Worm (Caenorhabditis elegans) whole organism, young adult: ENCODE results near the gene col-68.
A peak's percentile ranks its signal among the peaks of the same experiment; 100 is the strongest.

Experiments
- B0336.3 ChIP-seq: fragments of 200-800 bp; sonication (Bioruptor generic); IDR thresholded peaks from 2 replicates; pipeline ENCODE4 v1.3.6; 2022; ENCODE audit warnings: missing genetic modification characterization, missing compliant biosample characterization
- C06A6.2 ChIP-seq: fragments of 200-800 bp; sonication (Bioruptor generic); conservative IDR thresholded peaks from 2 replicates; pipeline ENCODE4 v1.3.6; 2022; ENCODE audit warnings: missing genetic modification characterization, missing compliant biosample characterization
- D2030.7 ChIP-seq: fragments of 200-800 bp; sonication (Bioruptor generic); IDR thresholded peaks from 2 replicates; pipeline ENCODE4 v1.3.6; 2022; ENCODE audit warnings: missing genetic modification reagents, missing genetic modification characterization, missing compliant biosample characterization
- dox-1 ChIP-seq: fragments of 200-800 bp; sonication (Bioruptor generic); IDR thresholded peaks from 2 replicates; pipeline ENCODE4 v1.3.6; 2022; ENCODE audit warnings: missing genetic modification reagents, missing genetic modification characterization, missing compliant biosample characterization
- ets-4 ChIP-seq: fragments of 200-800 bp; sonication (Bioruptor generic); optimal IDR thresholded peaks from 2 replicates; lab custom pipeline; 2018; ENCODE audit warnings: mild to moderate bottlenecking, missing genetic modification characterization, missing compliant biosample characterization
- lsl-1 ChIP-seq: fragments of 200-800 bp; sonication (Bioruptor generic); optimal IDR thresholded peaks from 2 replicates; lab custom pipeline; 2018; ENCODE audit warnings: mild to moderate bottlenecking, missing genetic modification characterization, moderate library complexity, missing compliant biosample characterization
- madf-6 ChIP-seq: fragments of 200-800 bp; sonication (Bioruptor generic); IDR thresholded peaks from 2 replicates; pipeline ENCODE4 v1.3.6; 2022; ENCODE audit warnings: missing genetic modification reagents, missing genetic modification characterization, missing compliant biosample characterization
- pbrm-1 ChIP-seq: fragments of 200-800 bp; sonication (Bioruptor generic); IDR thresholded peaks from 2 replicates; pipeline ENCODE4 v1.3.6; 2022; ENCODE audit warnings: missing genetic modification reagents, missing genetic modification characterization, missing compliant biosample characterization
- sdz-38 ChIP-seq: sonication (generic microtip); optimal IDR thresholded peaks from 2 replicates; lab custom pipeline; 2016; ENCODE audit warnings: missing genotype, missing genetic modification characterization, missing compliant biosample characterization
- snpc-4 ChIP-seq, 5 experiments: fragments of 150-350 bp in 1 of 5; sonication (generic microtip) in 4 of 5; optimal IDR thresholded peaks; 2 replicates each; lab custom pipeline; 2014 to 2018; ENCODE audit warnings: missing genetic modification characterization in 5 of 5, missing biosample characterization in 3 of 5, antibody characterized with exemption in 2 of 5, mild to moderate bottlenecking in 2 of 5, missing compliant biosample characterization in 2 of 5, missing genotype in 2 of 5, moderate library complexity in 2 of 5, missing genetic modification reagents in 1 of 5
- unc-130 ChIP-seq: sonication (generic microtip); optimal IDR thresholded peaks from 2 replicates; lab custom pipeline; 2016; ENCODE audit warnings: missing genetic modification reagents, missing genetic modification characterization, missing compliant biosample characterization
- unc-62 ChIP-seq: fragments of 150-350 bp; optimal IDR thresholded peaks from 2 replicates; lab custom pipeline; 2014; ENCODE audit warnings: missing biosample characterization, missing genetic modification reagents, missing genetic modification characterization

DNA sequence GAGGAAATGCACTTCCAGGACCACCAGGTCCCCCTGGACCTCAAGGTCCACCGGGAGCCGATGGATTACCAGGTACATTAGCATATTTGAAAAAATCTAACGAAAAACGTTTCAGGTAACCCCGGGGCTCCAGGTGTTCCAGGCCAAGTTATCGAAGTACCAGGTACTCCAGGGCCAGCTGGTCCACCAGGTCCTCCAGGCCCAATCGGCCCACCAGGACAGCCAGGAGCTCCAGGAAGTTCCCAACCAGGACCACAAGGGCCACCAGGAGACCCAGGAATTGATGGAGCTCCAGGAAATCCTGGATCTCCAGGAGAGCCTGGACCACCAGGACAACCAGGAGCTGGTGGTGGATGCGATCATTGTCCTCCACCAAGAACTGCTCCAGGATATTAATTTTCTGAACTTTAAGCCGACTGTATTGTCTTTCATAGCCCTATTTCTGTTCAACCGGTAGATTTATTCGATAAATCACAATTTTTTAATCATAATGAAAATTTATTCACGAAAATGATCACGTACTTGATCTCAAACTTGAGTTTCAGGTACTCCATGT is 1.1 kb downstream of the col-68 start:
- TF ChIP-seq pbrm-1 (no peak), unc-130 (GFP tag; lab: Kevin White, UChicago) (no peak), madf-6 (GFP tag; lab: Robert Waterston, UW) (no peak), unc-62 (no peak), D2030.7 (GFP tag; lab: Robert Waterston, UW) (no peak), lsl-1 (GFP tag; lab: Kevin White, UChicago) (no peak), sdz-38 (tag; lab: Kevin White, UChicago) (no peak), C06A6.2 (GFP tag; lab: Robert Waterston, UW) (no peak), dox-1 (GFP tag; lab: Robert Waterston, UW) (0 out of 2 replicates have a peak, but pooled peaks have one; percentile 5), ets-4 (GFP tag; lab: Kevin White, UChicago) (no peak), B0336.3 (GFP tag; lab: Robert Waterston, UW) (no peak), snpc-4 (GFP tag; optimal IDR thresholded peaks at IDR 0.05; lab: Kevin White, UChicago) (no peak), snpc-4 (tag; optimal IDR thresholded peaks at IDR 0.05; lab: Kevin White, UChicago) (no peak)
